Worm (Caenorhabditis elegans): ENCODE data around the gene pdf-1.

pdf-1 gene

ce11 chrIII:6871067-6871466 lies 41.2 kb downstream of the pdf-1 start (continued):
- TF ChIP-seq ztf-28 (GFP tag; IDR thresholded peaks at IDR 0.05) (no peak), atf-7 (tag; optimal IDR thresholded peaks at IDR 0.05) (no peak), tbx-9 (tag; optimal IDR thresholded peaks at IDR 0.05; ENCODE audit: borderline replicate concordance) (no peak), ZK185.1 (tag; optimal IDR thresholded peaks at IDR 0.05; ENCODE audit: poor library complexity, severe bottlenecking) (no peak)

- TF ChIP-seq ceh-40 (GFP tag; IDR thresholded peaks at IDR 0.05) = no peak
- no peak for TF ChIP-seq ztf-22 (GFP tag; optimal IDR thresholded peaks at IDR 0.05)
- no peak for TF ChIP-seq T07F8.4 (tag; optimal IDR thresholded peaks at IDR 0.05)
- TF ChIP-seq aptf-2 (GFP tag; conservative IDR thresholded peaks at IDR 0.05) = no peak
- TF ChIP-seq rpc-1 (optimal IDR thresholded peaks at IDR 0.05) = no peak
- no peak for TF ChIP-seq rpc-1 (tag; optimal IDR thresholded peaks at IDR 0.05)
- TF ChIP-seq ztf-6 (GFP tag; IDR thresholded peaks at IDR 0.05) = no peak
- TF ChIP-seq nhr-80 (tag; optimal IDR thresholded peaks at IDR 0.05) = no peak
- no peak for TF ChIP-seq mcd-1 (GFP tag; IDR thresholded peaks at IDR 0.05)
- no peak for TF ChIP-seq F39B2.1 (GFP tag; IDR thresholded peaks at IDR 0.05)
- no peak for TF ChIP-seq Y53F4B.3 (GFP tag; IDR thresholded peaks at IDR 0.05)
- TF ChIP-seq rec-8 (tag; optimal IDR thresholded peaks at IDR 0.05) = no peak
- TF ChIP-seq C17E4.6 (GFP tag; IDR thresholded peaks at IDR 0.05) = no peak
- no peak for TF ChIP-seq Y79H2A.3 (GFP tag; conservative IDR thresholded peaks at IDR 0.05)
- TF ChIP-seq unc-62 (GFP tag; optimal IDR thresholded peaks at IDR 0.05) = no peak
- TF ChIP-seq ama-1 (optimal IDR thresholded peaks at IDR 0.05) = no peak
- no peak for TF ChIP-seq ama-1 (GFP tag; optimal IDR thresholded peaks at IDR 0.05)
- no peak for TF ChIP-seq F52B5.7 (tag; optimal IDR thresholded peaks at IDR 0.05)
- TF ChIP-seq F57C9.4 (tag; optimal IDR thresholded peaks at IDR 0.05) = no peak
- TF ChIP-seq hmg-20 (GFP tag; IDR thresholded peaks at IDR 0.05) = no peak
- no peak for TF ChIP-seq cebp-1 (GFP tag; IDR thresholded peaks at IDR 0.05)
- no peak for TF ChIP-seq cebp-1 (tag; optimal IDR thresholded peaks at IDR 0.05)
Observed at ce11 chrIII:6869996-6870395, 42.3 kb downstream of the pdf-1 start, which contains the start of gene K04C2.8. Gene K04C2.8, plus strand, starts transcription at chrIII:6870296.

- TF ChIP-seq F49E8.2 (tag; optimal IDR thresholded peaks at IDR 0.05; ENCODE audit: insufficient read depth) (no peak), zim-3 (tag; optimal IDR thresholded peaks at IDR 0.05) (no peak), lin-54 (GFP tag; optimal IDR thresholded peaks at IDR 0.05) (peak; percentile 49), lsl-1 (GFP tag; optimal IDR thresholded peaks at IDR 0.05) (peak; percentile 12), ceh-100 (GFP tag; IDR thresholded peaks at IDR 0.05) (no peak), ceh-91 (GFP tag; IDR thresholded peaks at IDR 0.05) (no peak), zfh-2 (GFP tag; conservative IDR thresholded peaks at IDR 0.05) (no peak), lir-1 (GFP tag; conservative IDR thresholded peaks at IDR 0.05) (no peak), gei-17 (GFP tag; optimal IDR thresholded peaks at IDR 0.05) (no peak), Y53G8AR.9 (GFP tag; conservative IDR thresholded peaks at IDR 0.05) (no peak), hlh-12 (tag; optimal IDR thresholded peaks at IDR 0.05) (no peak), F23B12.7 (tag; optimal IDR thresholded peaks at IDR 0.05; ENCODE audit: insufficient read depth) (peak; percentile 37), ceh-27 (GFP tag; optimal IDR thresholded peaks at IDR 0.05) (no peak), sptf-2 (GFP tag; optimal IDR thresholded peaks at IDR 0.05) (no peak), mcd-1 (GFP tag; IDR thresholded peaks at IDR 0.05) (peak; percentile 82), lin-35 (GFP tag; optimal IDR thresholded peaks at IDR 0.05) (no peak), B0035.1 (tag; optimal IDR thresholded peaks at IDR 0.05) (no peak), dpl-1 (GFP tag; optimal IDR thresholded peaks at IDR 0.05) (peak; percentile 47), tbp1 (GFP tag; optimal IDR thresholded peaks at IDR 0.05) (no peak), lin-26 (GFP tag; IDR thresholded peaks at IDR 0.05) (no peak), T07F8.4 (tag; optimal IDR thresholded peaks at IDR 0.05) (no peak), efl-1 (GFP tag; optimal IDR thresholded peaks at IDR 0.05) (peak; percentile 74), ets-4 (GFP tag; optimal IDR thresholded peaks at IDR 0.05) (no peak), B0336.3 (GFP tag; IDR thresholded peaks at IDR 0.05) (no peak), K11D2.4 (GFP tag; IDR thresholded peaks at IDR 0.05) (no peak)
Observed at ce11 chrIII:6869268-6869667, 43.0 kb downstream of the pdf-1 start, which contains the start of the genes cra-1 and kbp-1. Gene cra-1, minus strand, starts transcription at chrIII:6869460. Gene kbp-1, plus strand, starts transcription at chrIII:6869633.

All from whole organism, young adult.